Worm (Caenorhabditis elegans) whole organism, L4/young adult: ENCODE results near the gene npp-26.
"Not testable (repeated sequence)": the region's sequence is repeated elsewhere in the genome, so short reads cannot be mapped to it uniquely, and the experiment has no call there.

Experiments used
- dao-5 ChIP-seq: sonication (generic microtip); optimal IDR thresholded peaks from 2 replicates; lab custom pipeline; 2016; ENCODE audit warnings: missing genotype, missing genetic modification characterization, moderate library complexity, missing compliant biosample characterization
- him-1 ChIP-seq: sonication (generic microtip); optimal IDR thresholded peaks from 2 replicates; lab custom pipeline; 2016; ENCODE audit warnings: missing genotype, missing genetic modification reagents, missing genetic modification characterization, missing compliant biosample characterization

DNA sequence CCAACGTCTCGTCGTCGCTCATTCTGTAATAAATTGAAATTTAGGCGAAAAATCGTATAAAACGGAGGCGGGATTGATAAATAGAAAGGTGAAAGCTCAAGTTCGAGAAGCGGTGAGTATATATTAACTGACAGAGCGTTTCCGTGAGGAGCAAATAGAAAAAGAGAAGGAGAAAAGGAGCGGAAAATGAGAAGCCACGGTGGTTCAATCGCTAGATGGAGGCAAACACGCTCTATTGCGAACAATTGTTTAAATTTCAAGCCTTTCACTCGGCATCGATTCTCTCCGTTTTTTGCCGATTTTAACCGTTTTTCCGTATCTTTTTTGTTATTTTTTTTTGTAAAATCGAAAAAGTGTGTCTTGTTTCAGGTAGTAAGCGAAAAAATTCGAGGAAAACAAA, 48.7 kb upstream of the npp-26 start, which contains the start of gene miro-1:
- TF ChIP-seq him-1, dao-5 (tag; lab: Kevin White, UChicago): not testable (repeated sequence)
